Fruit fly (Drosophila melanogaster): ENCODE results near the gene Obp18a.

Gene Obp18a

dm6 chrX:19172955-19173354 lies 37.3 kb upstream of the Obp18a start (continued):
- TF ChIP-seq ssp (GFP tag; IDR thresholded peaks at IDR 0.05) (no peak), fd3F (GFP tag; optimal IDR thresholded peaks at IDR 0.05) (no peak), gce (GFP tag; IDR thresholded peaks at IDR 0.05) (no peak), seq (GFP tag; IDR thresholded peaks at IDR 0.05) (peak; percentile 15; the same call in 1 of the 2 replicates), insv (GFP tag; optimal IDR thresholded peaks at IDR 0.05) (no peak), H2.0 (GFP tag; IDR thresholded peaks at IDR 0.05) (no peak), CG10654 (GFP tag; optimal IDR thresholded peaks at IDR 0.05) (no peak), CG12071 (GFP tag; optimal IDR thresholded peaks at IDR 0.05) (no peak), oc (tag; optimal IDR thresholded peaks at IDR 0.05) (no peak), Oli (tag; optimal IDR thresholded peaks at IDR 0.05) (no peak), Jarid2 (GFP tag; optimal IDR thresholded peaks at IDR 0.05) (no peak), Mes4 (GFP tag; optimal IDR thresholded peaks at IDR 0.05) (peak; percentile 0), chn (GFP tag; optimal IDR thresholded peaks at IDR 0.05) (peak; percentile 4), CG30431 (GFP tag; optimal IDR thresholded peaks at IDR 0.05) (no peak), pzg (GFP tag; optimal IDR thresholded peaks at IDR 0.05) (no peak), B-H2 (GFP tag; optimal IDR thresholded peaks at IDR 0.05) (no peak), CG11085 (GFP tag; IDR thresholded peaks at IDR 0.05) (no peak), CG2202 (tag; optimal IDR thresholded peaks at IDR 0.05) (no peak), CG3163 (GFP tag; optimal IDR thresholded peaks at IDR 0.05) (no peak), ash1 (GFP tag; optimal IDR thresholded peaks at IDR 0.05) (no peak), Chrac-16 (GFP tag; optimal IDR thresholded peaks at IDR 0.05) (peak; percentile 33), Pdp1 (GFP tag; optimal IDR thresholded peaks at IDR 0.05) (no peak), pfk (GFP tag; optimal IDR thresholded peaks at IDR 0.05) (no peak), CG5245 (GFP tag; optimal IDR thresholded peaks at IDR 0.05) (peak; percentile 14), Antp (GFP tag; optimal IDR thresholded peaks at IDR 0.05) (peak; percentile 19), Hmr (GFP tag; optimal IDR thresholded peaks at IDR 0.05) (no peak), CG9797 (GFP tag; optimal IDR thresholded peaks at IDR 0.05) (no peak), CG9932 (GFP tag; IDR thresholded peaks at IDR 0.05) (no peak), bsh (GFP tag; optimal IDR thresholded peaks at IDR 0.05) (peak; percentile 10 to 16), bowl (GFP tag; IDR thresholded peaks at IDR 0.05) (no peak), CG17568 (GFP tag; optimal IDR thresholded peaks at IDR 0.05) (no peak), mam (GFP tag; optimal IDR thresholded peaks at IDR 0.05) (no peak), Elba2 (GFP tag; optimal IDR thresholded peaks at IDR 0.05) (no peak), CG32532 (GFP tag; IDR thresholded peaks at IDR 0.05) (no peak), Dref (GFP tag; IDR thresholded peaks at IDR 0.05) (no peak), Sry-β (GFP tag; optimal IDR thresholded peaks at IDR 0.05) (no peak), ind (GFP tag; optimal IDR thresholded peaks at IDR 0.05) (peak; percentile 27), hkb (optimal IDR thresholded peaks at IDR 0.05) (no peak), hkb (GFP tag; IDR thresholded peaks at IDR 0.05) (no peak), ab (GFP tag; optimal IDR thresholded peaks at IDR 0.05) (no peak), CG11695 (GFP tag; IDR thresholded peaks at IDR 0.05) (no peak), BtbVII (GFP tag; optimal IDR thresholded peaks at IDR 0.05) (no peak), HmgD (GFP tag; optimal IDR thresholded peaks at IDR 0.05) (no peak), crol (GFP tag; IDR thresholded peaks at IDR 0.05) (no peak), CG3995 (GFP tag; optimal IDR thresholded peaks at IDR 0.05) (no peak), eyg (GFP tag; optimal IDR thresholded peaks at IDR 0.05) (no peak), hb (GFP tag; IDR thresholded peaks at IDR 0.05; ENCODE audit: partially characterized antibody) (no peak), CG17186 (GFP tag; optimal IDR thresholded peaks at IDR 0.05) (no peak), CG1233 (GFP tag; optimal IDR thresholded peaks at IDR 0.05) (no peak), Eip74EF (GFP tag; optimal IDR thresholded peaks at IDR 0.05) (no peak), CG6689 (GFP tag; IDR thresholded peaks at IDR 0.05) (no peak), CG6272 (GFP tag; IDR thresholded peaks at IDR 0.05) (no peak), Doc2 (GFP tag; IDR thresholded peaks at IDR 0.05) (no peak)
